Fruit fly (Drosophila melanogaster) whole organism, embryonic: ENCODE results near the gene osp.

Experiments
- Bgb ChIP-seq: fragments of 200-800 bp; sonication (Bioruptor generic); IDR thresholded peaks from 2 replicates; pipeline ENCODE4 v1.3.6; 2022; ENCODE audit warnings: missing biosample characterization, missing genetic modification characterization; ENCODE audit not compliant: partially characterized antibody
- CG17385 ChIP-seq: fragments of 200-800 bp; sonication (Bioruptor generic); optimal IDR thresholded peaks from 3 replicates; lab custom pipeline; 2018; ENCODE audit warnings: missing biosample characterization, mild to moderate bottlenecking, missing genetic modification characterization
- CG31388 ChIP-seq: fragments of 200-800 bp; sonication (Bioruptor generic); optimal IDR thresholded peaks from 2 replicates; lab custom pipeline; 2016; ENCODE audit warnings: missing biosample characterization, missing genetic modification characterization
- CG5180 ChIP-seq: fragments of 200-800 bp; sonication (Bioruptor generic); optimal IDR thresholded peaks from 3 replicates; lab custom pipeline; 2017; ENCODE audit warnings: missing biosample characterization, missing genetic modification characterization, mild to moderate bottlenecking, moderate library complexity, missing genetic modification reagents
- CG9437 ChIP-seq: fragments of 200-800 bp; sonication (Bioruptor generic); optimal IDR thresholded peaks from 2 replicates; lab custom pipeline; 2018; ENCODE audit warnings: missing biosample characterization, mild to moderate bottlenecking, missing genetic modification characterization
- NfI ChIP-seq: fragments of 200-800 bp; sonication (Bioruptor generic); optimal IDR thresholded peaks from 3 replicates; lab custom pipeline; 2018; ENCODE audit warnings: missing biosample characterization, mild to moderate bottlenecking, missing genetic modification characterization, moderate library complexity
- Poxn ChIP-seq: fragments of 200-800 bp; sonication (Bioruptor generic); IDR thresholded peaks from 2 replicates; pipeline ENCODE4 v1.3.6; 2022; ENCODE audit warnings: missing biosample characterization, missing genetic modification characterization
- Trl ChIP-seq, 3 experiments: fragments of >200 bp in 2 of 3; fragments of 200-800 bp in 1 of 3; sonication (Bioruptor generic) in 1 of 3; optimal IDR thresholded peaks; 2 replicates in 1 of 3; 3 replicates in 2 of 3; lab custom pipeline; 2016 to 2017; ENCODE audit warnings: missing biosample characterization in 1 of 3, missing genetic modification characterization in 1 of 3
- bcd ChIP-seq: fragments of 200-800 bp; sonication (Bioruptor generic); optimal IDR thresholded peaks from 2 replicates; lab custom pipeline; 2017; ENCODE audit warnings: missing biosample characterization, mild to moderate bottlenecking, missing genetic modification characterization
- knrl ChIP-seq: fragments of 200-800 bp; sonication (Bioruptor generic); IDR thresholded peaks from 3 replicates; pipeline ENCODE4 v1.3.6; 2022; ENCODE audit warnings: missing biosample characterization, missing genetic modification characterization; ENCODE audit not compliant: partially characterized antibody
- pzg ChIP-seq: fragments of 200-800 bp; sonication (Bioruptor generic); optimal IDR thresholded peaks from 3 replicates; lab custom pipeline; 2018; ENCODE audit warnings: missing biosample characterization, mild to moderate bottlenecking, missing genetic modification characterization, moderate library complexity
- shn ChIP-seq: fragments of 200-800 bp; sonication (Bioruptor generic); optimal IDR thresholded peaks from 3 replicates; lab custom pipeline; 2016; ENCODE audit warnings: missing biosample characterization, missing genetic modification characterization
- trem ChIP-seq: fragments of 200-800 bp; optimal IDR thresholded peaks from 3 replicates; lab custom pipeline; 2019; ENCODE audit warnings: missing biosample characterization, mild to moderate bottlenecking, missing genetic modification characterization, moderate library complexity
- wdn ChIP-seq: fragments of 200-800 bp; sonication (Bioruptor generic); IDR thresholded peaks from 2 replicates; pipeline ENCODE4 v1.3.6; 2022; ENCODE audit warnings: missing biosample characterization, missing genetic modification characterization

- TF ChIP-seq CG31388 (GFP tag; lab: Kevin White, UChicago) (no peak), knrl (GFP tag; lab: Robert Waterston, UW) (no peak), trem (tag; lab: Kevin White, UChicago) (no peak), wdn (GFP tag; lab: Robert Waterston, UW) (no peak), CG5180 (GFP tag; lab: Kevin White, UChicago) (no peak), Poxn (no peak), CG9437 (no peak), NfI (GFP tag; lab: Kevin White, UChicago) (no peak), Bgb (GFP tag; lab: Robert Waterston, UW) (no peak), shn (no peak), Trl (optimal IDR thresholded peaks at IDR 0.05; lab: Kevin White, UChicago) (no peak), Trl (GFP tag; optimal IDR thresholded peaks at IDR 0.05; lab: Kevin White, UChicago) (no peak), pzg (GFP tag; lab: Kevin White, UChicago) (no peak), CG17385 (no peak), bcd (GFP tag; lab: Kevin White, UChicago) (no peak)
Measured at dm6 chr2L:14653429-14653828, 35.7 kb downstream of the osp start.
